Worm (Caenorhabditis elegans) whole organism, midembryonic: ENCODE data around the gene C06A12.3.

Source experiments
- T22C8.4 ChIP-seq: fragments of 200-800 bp; sonication (Bioruptor generic); IDR thresholded peaks from 2 replicates; pipeline ENCODE4 v1.3.6; 2022; ENCODE audit warnings: missing genetic modification characterization, missing compliant biosample characterization
- cog-1 ChIP-seq: sonication (generic microtip); optimal IDR thresholded peaks from 2 replicates; lab custom pipeline; 2016; ENCODE audit warnings: missing genetic modification characterization, missing compliant biosample characterization
- flt-1 ChIP-seq: fragments of 200-800 bp; sonication (Bioruptor generic); IDR thresholded peaks from 2 replicates; pipeline ENCODE4 v1.3.6; 2022; ENCODE audit warnings: missing genetic modification characterization, missing compliant biosample characterization
- klf-2 ChIP-seq: fragments of 200-800 bp; sonication (Bioruptor generic); conservative IDR thresholded peaks from 2 replicates; pipeline ENCODE4 v1.3.6; 2022; ENCODE audit warnings: missing genetic modification reagents, missing genetic modification characterization, missing compliant biosample characterization
- med-1 ChIP-seq: sonication (generic microtip); optimal IDR thresholded peaks from 2 replicates; lab custom pipeline; 2017; ENCODE audit warnings: missing genetic modification characterization, mild to moderate bottlenecking, missing compliant biosample characterization, antibody characterized with exemption, missing genetic modification reagents; ENCODE audit not compliant: insufficient read depth
- ref-1 ChIP-seq: fragments of 200-800 bp; sonication (Bioruptor generic); conservative IDR thresholded peaks from 2 replicates; pipeline ENCODE4 v1.3.6; 2022; ENCODE audit warnings: missing genetic modification reagents, missing genetic modification characterization, missing compliant biosample characterization
- tab-1 ChIP-seq: fragments of 200-800 bp; sonication (Bioruptor generic); IDR thresholded peaks from 2 replicates; pipeline ENCODE4 v1.3.6; 2022; ENCODE audit warnings: missing genetic modification characterization, missing compliant biosample characterization
- ztf-29 ChIP-seq: fragments of 200-800 bp; sonication (Bioruptor generic); IDR thresholded peaks from 2 replicates; pipeline ENCODE4 v1.3.6; 2022; ENCODE audit warnings: missing genetic modification reagents, missing genetic modification characterization, missing compliant biosample characterization

- TF ChIP-seq flt-1 (no peak), med-1 (GFP tag; lab: Kevin White, UChicago) (no peak), klf-2 (GFP tag; lab: Robert Waterston, UW) (no peak), tab-1 (no peak), cog-1 (no peak), T22C8.4 (GFP tag; lab: Robert Waterston, UW) (no peak), ref-1 (GFP tag; lab: Robert Waterston, UW) (no peak), ztf-29 (GFP tag; lab: Robert Waterston, UW) (no peak)
These were observed 9.0 kb downstream of the C06A12.3 start, which contains the start of gene gcy-27 for ce11 chrIV:17436552-17436951.
